Worm (Caenorhabditis elegans): Measurements from ENCODE around the gene F57H12.5.

Gene F57H12.5

ce11 chrIV:7926102-7926840, 40.8 kb upstream of the F57H12.5 start, which contains the start of gene rps-2 (continued):
- TF ChIP-seq F33H1.4 (GFP tag; IDR thresholded peaks at IDR 0.05), result peak; percentile 75
- no peak for TF ChIP-seq ceh-58 (GFP tag; IDR thresholded peaks at IDR 0.05)

- TF ChIP-seq lsl-1 (GFP tag; optimal IDR thresholded peaks at IDR 0.05), result no peak
- TF ChIP-seq hrde-1 (tag; optimal IDR thresholded peaks at IDR 0.05; ENCODE audit: borderline replicate concordance), result no peak
- TF ChIP-seq nfyb-1 (GFP tag; IDR thresholded peaks at IDR 0.05), result no peak
- TF ChIP-seq cebp-2 (GFP tag; IDR thresholded peaks at IDR 0.05), result no peak
- TF ChIP-seq ama-1 (optimal IDR thresholded peaks at IDR 0.05), result no peak
- no peak for TF ChIP-seq ama-1 (GFP tag; optimal IDR thresholded peaks at IDR 0.05)
- TF ChIP-seq Y53F4B.3 (GFP tag; IDR thresholded peaks at IDR 0.05), result no peak
- no peak for TF ChIP-seq B0261.1 (tag; optimal IDR thresholded peaks at IDR 0.05)
- no peak for TF ChIP-seq F22D6.2 (tag; optimal IDR thresholded peaks at IDR 0.05)
- no peak for TF ChIP-seq attf-5 (GFP tag; optimal IDR thresholded peaks at IDR 0.05)
- TF ChIP-seq aptf-2 (GFP tag; conservative IDR thresholded peaks at IDR 0.05), result no peak
- TF ChIP-seq let-526 (GFP tag; IDR thresholded peaks at IDR 0.05), result no peak
These were observed 39.9 kb upstream of the F57H12.5 start, which contains the start of gene C49H3.12 for ce11 chrIV:7927218-7927617. C49H3.12 (minus strand) TSS chrIV:7927318.

ce11 chrIV:7927852-7928251, 39.3 kb upstream of the F57H12.5 start, which contains the start of gene gcy-8:
gcy-8 (plus strand) TSS chrIV:7928152.
- TF ChIP-seq atf-7 (tag; optimal IDR thresholded peaks at IDR 0.05), result no peak
- no peak for TF ChIP-seq ztf-6 (GFP tag; IDR thresholded peaks at IDR 0.05)
- no peak for TF ChIP-seq sdz-38 (tag; optimal IDR thresholded peaks at IDR 0.05)
- TF ChIP-seq lsl-1 (GFP tag; optimal IDR thresholded peaks at IDR 0.05), result no peak
- TF ChIP-seq madf-3 (GFP tag; IDR thresholded peaks at IDR 0.05), result no peak
- TF ChIP-seq egl-18 (GFP tag; IDR thresholded peaks at IDR 0.05), result no peak
- no peak for TF ChIP-seq F57C9.4 (tag; optimal IDR thresholded peaks at IDR 0.05)

ce11 chrIV:7931873-7932272, 35.2 kb upstream of the F57H12.5 start:
- TF ChIP-seq ama-1 (optimal IDR thresholded peaks at IDR 0.05), result no peak
- no peak for TF ChIP-seq ama-1 (GFP tag; optimal IDR thresholded peaks at IDR 0.05)
- TF ChIP-seq K11D2.4 (GFP tag; IDR thresholded peaks at IDR 0.05), result no peak
- no peak for TF ChIP-seq T07F8.4 (tag; optimal IDR thresholded peaks at IDR 0.05)
- TF ChIP-seq hsf-1 (GFP tag; IDR thresholded peaks at IDR 0.05), result no peak
- no peak for TF ChIP-seq dpff-1 (tag; optimal IDR thresholded peaks at IDR 0.05)
- TF ChIP-seq mcd-1 (GFP tag; IDR thresholded peaks at IDR 0.05), result no peak
- no peak for TF ChIP-seq ekl-4 (GFP tag; IDR thresholded peaks at IDR 0.05)
- no peak for TF ChIP-seq hmg-20 (GFP tag; IDR thresholded peaks at IDR 0.05)
- no peak for TF ChIP-seq repo-1 (tag; optimal IDR thresholded peaks at IDR 0.05)
- no peak for TF ChIP-seq F57C9.4 (tag; optimal IDR thresholded peaks at IDR 0.05)

ce11 chrIV:7933733-7934132, 33.4 kb upstream of the F57H12.5 start, which contains the start of gene bbs-2:
bbs-2 (plus strand) TSS chrIV:7934033.
- no peak for TF ChIP-seq sptf-2 (GFP tag; optimal IDR thresholded peaks at IDR 0.05)
- no peak for TF ChIP-seq snpc-3.4 (tag; optimal IDR thresholded peaks at IDR 0.05)
- TF ChIP-seq ccch-3 (GFP tag; optimal IDR thresholded peaks at IDR 0.05), result no peak
- no peak for TF ChIP-seq sdz-38 (tag; optimal IDR thresholded peaks at IDR 0.05)
- TF ChIP-seq mxl-1 (tag; optimal IDR thresholded peaks at IDR 0.05), result no peak
- TF ChIP-seq ekl-4 (GFP tag; IDR thresholded peaks at IDR 0.05), result no peak
- no peak for TF ChIP-seq ztf-22 (GFP tag; optimal IDR thresholded peaks at IDR 0.05)
- no peak for TF ChIP-seq ztf-26 (tag; optimal IDR thresholded peaks at IDR 0.05)
- TF ChIP-seq akir-1 (GFP tag; optimal IDR thresholded peaks at IDR 0.05), result no peak
- TF ChIP-seq attf-6 (GFP tag; IDR thresholded peaks at IDR 0.05), result no peak
- TF ChIP-seq T07F8.4 (tag; optimal IDR thresholded peaks at IDR 0.05), result no peak
